Fruit fly (Drosophila melanogaster) whole organism, prepupa: ENCODE measurements around the gene WASp.

Experiments
- CG10631 ChIP-seq: fragments of 200-800 bp; sonication (Bioruptor generic); optimal IDR thresholded peaks from 2 replicates; lab custom pipeline; 2016; ENCODE audit warnings: missing biosample characterization, missing genetic modification characterization
- CG10669 ChIP-seq: fragments of 200-800 bp; sonication (Bioruptor generic); optimal IDR thresholded peaks from 3 replicates; lab custom pipeline; 2018; ENCODE audit warnings: missing biosample characterization, mild to moderate bottlenecking, missing genetic modification characterization, moderate library complexity
- CG11294 ChIP-seq: fragments of 200-800 bp; sonication (Bioruptor generic); IDR thresholded peaks from 2 replicates; pipeline ENCODE4 v1.3.6; 2022; ENCODE audit warnings: missing biosample characterization, missing genetic modification characterization
- CG11762 ChIP-seq: fragments of 200-800 bp; sonication (Bioruptor generic); optimal IDR thresholded peaks from 3 replicates; lab custom pipeline; 2016; ENCODE audit warnings: missing biosample characterization, missing genetic modification characterization; ENCODE audit not compliant: insufficient read depth
- CG15336 ChIP-seq: fragments of 200-800 bp; sonication (Bioruptor generic); IDR thresholded peaks from 2 replicates; pipeline ENCODE4 v1.3.6; 2022; ENCODE audit warnings: missing biosample characterization, missing genetic modification characterization
- CG1621 ChIP-seq: fragments of 200-800 bp; sonication (Bioruptor generic); optimal IDR thresholded peaks from 3 replicates; lab custom pipeline; 2018; ENCODE audit warnings: missing biosample characterization, mild to moderate bottlenecking, missing genetic modification characterization
- CG16779 ChIP-seq: fragments of 200-800 bp; sonication (Bioruptor generic); optimal IDR thresholded peaks from 3 replicates; lab custom pipeline; 2017; ENCODE audit warnings: missing biosample characterization, mild to moderate bottlenecking, missing genetic modification characterization
- CG3032 ChIP-seq: fragments of 200-800 bp; optimal IDR thresholded peaks from 2 replicates; lab custom pipeline; 2019; ENCODE audit warnings: missing biosample characterization, mild to moderate bottlenecking, missing genetic modification characterization, moderate library complexity
- CG31627 ChIP-seq: fragments of 200-800 bp; sonication (Bioruptor generic); optimal IDR thresholded peaks from 3 replicates; lab custom pipeline; 2016; ENCODE audit warnings: missing biosample characterization, missing genetic modification characterization
- CG32006 ChIP-seq: fragments of 200-800 bp; sonication (Bioruptor generic); optimal IDR thresholded peaks from 3 replicates; lab custom pipeline; 2017; ENCODE audit warnings: missing biosample characterization, mild to moderate bottlenecking, missing genetic modification characterization
- CG34406 ChIP-seq: fragments of 200-800 bp; sonication (Bioruptor generic); optimal IDR thresholded peaks from 3 replicates; lab custom pipeline; 2016; ENCODE audit warnings: missing biosample characterization, missing genetic modification characterization
- CG4318 ChIP-seq: fragments of 200-800 bp; sonication (Bioruptor generic); optimal IDR thresholded peaks from 3 replicates; lab custom pipeline; 2017; ENCODE audit warnings: missing biosample characterization, mild to moderate bottlenecking, missing genetic modification characterization
- CG6276 ChIP-seq: fragments of 200-800 bp; sonication (Bioruptor generic); optimal IDR thresholded peaks from 2 replicates; lab custom pipeline; 2017; ENCODE audit warnings: missing biosample characterization, mild to moderate bottlenecking, missing genetic modification characterization
- CG6792 ChIP-seq: fragments of 200-800 bp; sonication (Bioruptor generic); optimal IDR thresholded peaks from 3 replicates; lab custom pipeline; 2016; ENCODE audit warnings: missing biosample characterization, missing genetic modification characterization
- CG6808 ChIP-seq: fragments of 200-800 bp; sonication (Bioruptor generic); optimal IDR thresholded peaks from 3 replicates; lab custom pipeline; 2017; ENCODE audit warnings: missing biosample characterization, missing genetic modification characterization, mild to moderate bottlenecking, moderate library complexity, missing genetic modification reagents
- CG6854 ChIP-seq: fragments of 200-800 bp; sonication (Bioruptor generic); optimal IDR thresholded peaks from 2 replicates; lab custom pipeline; 2017; ENCODE audit warnings: missing biosample characterization, mild to moderate bottlenecking, missing genetic modification characterization
- CG7368 ChIP-seq: fragments of 200-800 bp; sonication (Bioruptor generic); optimal IDR thresholded peaks from 3 replicates; lab custom pipeline; 2016; ENCODE audit warnings: missing biosample characterization, missing genetic modification characterization
- Eip75B ChIP-seq: fragments of 200-800 bp; sonication (Bioruptor generic); optimal IDR thresholded peaks from 3 replicates; lab custom pipeline; 2016; ENCODE audit warnings: missing biosample characterization, missing genetic modification characterization
- Eip78C ChIP-seq: fragments of 200-800 bp; sonication (Bioruptor generic); peaks from one replicate; lab custom pipeline; 2016; ENCODE audit warnings: missing biosample characterization, missing genetic modification characterization
- Eip93F ChIP-seq: fragments of 200-800 bp; sonication (Bioruptor generic); optimal IDR thresholded peaks from 2 replicates; lab custom pipeline; 2016; ENCODE audit warnings: missing biosample characterization, mild to moderate bottlenecking, missing genetic modification characterization
- Ets21C ChIP-seq: fragments of 200-800 bp; sonication (Bioruptor generic); optimal IDR thresholded peaks from 3 replicates; lab custom pipeline; 2016; ENCODE audit warnings: missing biosample characterization, missing genetic modification characterization
- Ets96B ChIP-seq: fragments of 200-800 bp; optimal IDR thresholded peaks from 2 replicates; lab custom pipeline; 2019; ENCODE audit warnings: missing biosample characterization, mild to moderate bottlenecking, missing genetic modification characterization, moderate library complexity
- Gug ChIP-seq: fragments of 200-800 bp; sonication (Bioruptor generic); IDR thresholded peaks from 2 replicates; pipeline ENCODE4 v1.3.6; 2022; ENCODE audit warnings: missing biosample characterization, missing genetic modification characterization
- Hr38 ChIP-seq: sonication (Bioruptor generic); optimal IDR thresholded peaks from 2 replicates; lab custom pipeline; 2016; ENCODE audit warnings: missing biosample characterization, missing genetic modification characterization
- Hr39 ChIP-seq: fragments of 200-800 bp; sonication (Bioruptor generic); optimal IDR thresholded peaks from 2 replicates; lab custom pipeline; 2016; ENCODE audit warnings: missing biosample characterization, missing genetic modification characterization
- Lpt ChIP-seq: fragments of 200-800 bp; sonication (Bioruptor generic); optimal IDR thresholded peaks from 3 replicates; lab custom pipeline; 2016; ENCODE audit warnings: missing biosample characterization, missing genetic modification characterization
- Met ChIP-seq: fragments of 200-800 bp; sonication (Bioruptor generic); optimal IDR thresholded peaks from 3 replicates; lab custom pipeline; 2016; ENCODE audit warnings: missing biosample characterization, missing genetic modification characterization
- OdsH ChIP-seq: fragments of 200-800 bp; sonication (Bioruptor generic); optimal IDR thresholded peaks from 3 replicates; lab custom pipeline; 2016; ENCODE audit warnings: missing biosample characterization, missing genetic modification characterization
- Smox ChIP-seq: fragments of 200-800 bp; sonication (Bioruptor generic); optimal IDR thresholded peaks from 3 replicates; lab custom pipeline; 2016; ENCODE audit warnings: missing biosample characterization, missing genetic modification characterization
- Sox14 ChIP-seq: fragments of 200-800 bp; sonication (Bioruptor generic); optimal IDR thresholded peaks from 3 replicates; lab custom pipeline; 2016; ENCODE audit warnings: missing biosample characterization, missing genetic modification characterization
- Sox15 ChIP-seq: fragments of 200-800 bp; sonication (Bioruptor generic); optimal IDR thresholded peaks from 3 replicates; lab custom pipeline; 2016; ENCODE audit warnings: missing biosample characterization, missing genetic modification characterization
- achi ChIP-seq: fragments of 200-800 bp; sonication (Bioruptor generic); optimal IDR thresholded peaks from 3 replicates; lab custom pipeline; 2016; ENCODE audit warnings: missing biosample characterization, missing genetic modification characterization
- acj6 ChIP-seq: fragments of 200-800 bp; sonication (Bioruptor generic); optimal IDR thresholded peaks from 3 replicates; lab custom pipeline; 2016; ENCODE audit warnings: missing biosample characterization, missing genetic modification characterization
- cyc ChIP-seq: fragments of 200-800 bp; sonication (Bioruptor generic); optimal IDR thresholded peaks from 3 replicates; lab custom pipeline; 2016; ENCODE audit warnings: missing biosample characterization, missing genetic modification characterization
- dac ChIP-seq: fragments of 200-800 bp; sonication (Bioruptor generic); optimal IDR thresholded peaks from 2 replicates; lab custom pipeline; 2017; ENCODE audit warnings: missing biosample characterization, mild to moderate bottlenecking, missing genetic modification characterization
- dsx ChIP-seq: fragments of 200-800 bp; optimal IDR thresholded peaks from 3 replicates; lab custom pipeline; 2019; ENCODE audit warnings: missing biosample characterization, mild to moderate bottlenecking, missing genetic modification characterization, moderate library complexity; ENCODE audit not compliant: poor library complexity, severe bottlenecking
- esn ChIP-seq: fragments of 200-800 bp; sonication (Bioruptor generic); optimal IDR thresholded peaks from 2 replicates; lab custom pipeline; 2016; ENCODE audit warnings: missing biosample characterization, mild to moderate bottlenecking, missing genetic modification characterization, moderate library complexity
- fd59A ChIP-seq: fragments of 200-800 bp; sonication (Bioruptor generic); optimal IDR thresholded peaks from 2 replicates; lab custom pipeline; 2017; ENCODE audit warnings: missing biosample characterization, mild to moderate bottlenecking, missing genetic modification characterization, missing genetic modification reagents
- fd85E ChIP-seq: fragments of 200-800 bp; sonication (Bioruptor generic); optimal IDR thresholded peaks from 3 replicates; lab custom pipeline; 2016; ENCODE audit warnings: missing biosample characterization, missing genetic modification characterization
- lz ChIP-seq: fragments of 200-800 bp; sonication (Bioruptor generic); optimal IDR thresholded peaks from 3 replicates; lab custom pipeline; 2016; ENCODE audit warnings: missing biosample characterization, missing genetic modification characterization
- net ChIP-seq: fragments of 200-800 bp; sonication (Bioruptor generic); optimal IDR thresholded peaks from 3 replicates; lab custom pipeline; 2016; ENCODE audit warnings: missing biosample characterization, missing genetic modification characterization
- pdm3 ChIP-seq: fragments of 200-800 bp; sonication (Bioruptor generic); optimal IDR thresholded peaks from 3 replicates; lab custom pipeline; 2016; ENCODE audit warnings: missing biosample characterization, missing genetic modification characterization
- spab ChIP-seq: fragments of 200-800 bp; sonication (Bioruptor generic); optimal IDR thresholded peaks from 2 replicates; lab custom pipeline; 2017; ENCODE audit warnings: missing biosample characterization, mild to moderate bottlenecking, missing genetic modification characterization, missing genetic modification reagents
- ss ChIP-seq, 2 experiments: fragments of 200-800 bp; sonication (Bioruptor generic); optimal IDR thresholded peaks; 2 replicates in 1 of 2; 3 replicates in 1 of 2; lab custom pipeline; 2017 to 2018; ENCODE audit warnings: mild to moderate bottlenecking in 2 of 2, missing biosample characterization in 2 of 2, missing genetic modification characterization in 2 of 2, moderate library complexity in 1 of 2
- svp ChIP-seq: fragments of 200-800 bp; sonication (Bioruptor generic); peaks from one replicate; lab custom pipeline; 2016; ENCODE audit warnings: missing biosample characterization, missing genetic modification characterization
- vri ChIP-seq: fragments of 200-800 bp; sonication (Bioruptor generic); optimal IDR thresholded peaks from 3 replicates; lab custom pipeline; 2016; ENCODE audit warnings: missing biosample characterization, mild to moderate bottlenecking, missing genetic modification characterization

The WASp gene

dm6 chr3R:28819555-28820305 lies 12.1 kb downstream of the WASp start, which contains the start of the genes CG1523 and CG1647 (continued):
- no peak for TF ChIP-seq Smox
- no peak for TF ChIP-seq svp
- TF ChIP-seq lz (GFP tag; lab: Kevin White, UChicago), result peak; percentile 69
- TF ChIP-seq CG6276 (GFP tag; lab: Kevin White, UChicago), result no peak
- no peak for TF ChIP-seq CG4318 (GFP tag; lab: Kevin White, UChicago)
- TF ChIP-seq esn (GFP tag; lab: Kevin White, UChicago), result peak; percentile 81
- peak; percentile 34; the same call in 1 of the 2 replicates for TF ChIP-seq CG15336 (GFP tag; lab: Robert Waterston, UW)
- no peak for TF ChIP-seq vri (GFP tag; lab: Kevin White, UChicago)
- no peak for TF ChIP-seq OdsH (GFP tag; lab: Kevin White, UChicago)

- TF ChIP-seq Sox14 (GFP tag; lab: Kevin White, UChicago) (peak; percentile 89), pdm3 (GFP tag; lab: Kevin White, UChicago) (no peak), dsx (GFP tag; lab: Kevin White, UChicago) (no peak), CG32006 (no peak), CG6808 (GFP tag; lab: Kevin White, UChicago) (no peak), CG11762 (no peak), dac (GFP tag; lab: Kevin White, UChicago) (no peak), Sox15 (no peak), CG10669 (GFP tag; lab: Kevin White, UChicago) (no peak), CG16779 (tag; lab: Kevin White, UChicago) (no peak), Gug (GFP tag; lab: Robert Waterston, UW) (no peak), Ets96B (tag; lab: Kevin White, UChicago) (peak; percentile 20), spab (GFP tag; lab: Kevin White, UChicago) (no peak), Hr39 (GFP tag; lab: Kevin White, UChicago) (peak; percentile 10), Eip78C (GFP tag; lab: Kevin White, UChicago) (no peak), Hr38 (GFP tag; lab: Kevin White, UChicago) (no peak), svp (no peak), CG6854 (no peak), lz (GFP tag; lab: Kevin White, UChicago) (peak; percentile 14), Lpt (no peak), vri (GFP tag; lab: Kevin White, UChicago) (no peak), acj6 (peak; percentile 22), Ets21C (GFP tag; lab: Kevin White, UChicago) (no peak), CG7368 (no peak), esn (GFP tag; lab: Kevin White, UChicago) (peak; percentile 41), OdsH (GFP tag; lab: Kevin White, UChicago) (no peak), fd59A (GFP tag; lab: Kevin White, UChicago) (no peak), ss (GFP tag; optimal IDR thresholded peaks at IDR 0.05; lab: Kevin White, UChicago) (no peak), CG15336 (GFP tag; lab: Robert Waterston, UW) (no peak), Eip93F (GFP tag; lab: Kevin White, UChicago) (no peak), CG34406 (GFP tag; lab: Kevin White, UChicago) (no peak), fd85E (GFP tag; lab: Kevin White, UChicago) (no peak), CG6276 (GFP tag; lab: Kevin White, UChicago) (no peak), cyc (GFP tag; lab: Kevin White, UChicago) (peak; percentile 5), achi (GFP tag; lab: Kevin White, UChicago) (no peak), Met (GFP tag; lab: Kevin White, UChicago) (no peak), CG10631 (no peak), net (GFP tag; lab: Kevin White, UChicago) (no peak), CG4318 (GFP tag; lab: Kevin White, UChicago) (no peak), Eip75B (GFP tag; lab: Kevin White, UChicago) (no peak), CG6792 (GFP tag; lab: Kevin White, UChicago) (no peak), CG11294 (GFP tag; lab: Robert Waterston, UW) (no peak), CG31627 (peak; percentile 1), CG3032 (tag; lab: Kevin White, UChicago) (no peak), CG1621 (tag; lab: Kevin White, UChicago) (no peak)
Measured at dm6 chr3R:28811677-28812465, 20.0 kb downstream of the WASp start, which contains the start of gene Prp39. Gene Prp39, plus strand, starts transcription at chr3R:28812102.
